Worm (Caenorhabditis elegans) whole organism, midembryonic: ENCODE measurements around the gene tbck-1.

Experiments
- T22C8.4 ChIP-seq: fragments of 200-800 bp; sonication (Bioruptor generic); IDR thresholded peaks from 2 replicates; pipeline ENCODE4 v1.3.6; 2022; ENCODE audit warnings: missing genetic modification characterization, missing compliant biosample characterization
- cog-1 ChIP-seq: sonication (generic microtip); optimal IDR thresholded peaks from 2 replicates; lab custom pipeline; 2016; ENCODE audit warnings: missing genetic modification characterization, missing compliant biosample characterization
- flt-1 ChIP-seq: fragments of 200-800 bp; sonication (Bioruptor generic); IDR thresholded peaks from 2 replicates; pipeline ENCODE4 v1.3.6; 2022; ENCODE audit warnings: missing genetic modification characterization, missing compliant biosample characterization
- klf-2 ChIP-seq: fragments of 200-800 bp; sonication (Bioruptor generic); conservative IDR thresholded peaks from 2 replicates; pipeline ENCODE4 v1.3.6; 2022; ENCODE audit warnings: missing genetic modification reagents, missing genetic modification characterization, missing compliant biosample characterization
- med-1 ChIP-seq: sonication (generic microtip); optimal IDR thresholded peaks from 2 replicates; lab custom pipeline; 2017; ENCODE audit warnings: missing genetic modification characterization, mild to moderate bottlenecking, missing compliant biosample characterization, antibody characterized with exemption, missing genetic modification reagents; ENCODE audit not compliant: insufficient read depth
- ref-1 ChIP-seq: fragments of 200-800 bp; sonication (Bioruptor generic); conservative IDR thresholded peaks from 2 replicates; pipeline ENCODE4 v1.3.6; 2022; ENCODE audit warnings: missing genetic modification reagents, missing genetic modification characterization, missing compliant biosample characterization
- tab-1 ChIP-seq: fragments of 200-800 bp; sonication (Bioruptor generic); IDR thresholded peaks from 2 replicates; pipeline ENCODE4 v1.3.6; 2022; ENCODE audit warnings: missing genetic modification characterization, missing compliant biosample characterization
- ztf-23 ChIP-seq: fragments of 200-800 bp; sonication (Bioruptor generic); IDR thresholded peaks from 2 replicates; pipeline ENCODE4 v1.3.6; 2022; ENCODE audit warnings: missing genetic modification reagents, missing genetic modification characterization, missing compliant biosample characterization
- ztf-29 ChIP-seq: fragments of 200-800 bp; sonication (Bioruptor generic); IDR thresholded peaks from 2 replicates; pipeline ENCODE4 v1.3.6; 2022; ENCODE audit warnings: missing genetic modification reagents, missing genetic modification characterization, missing compliant biosample characterization

tbck-1 gene

ce11 chrII:4797071-4797470, 31.3 kb upstream of the tbck-1 start, which contains the start of gene C33F10.14:
Gene C33F10.14 (plus strand): TSS chrII:4797371.
- TF ChIP-seq ztf-23 (no peak), ztf-29 (GFP tag; lab: Robert Waterston, UW) (no peak), flt-1 (GFP tag; lab: Robert Waterston, UW) (no peak), med-1 (GFP tag; lab: Kevin White, UChicago) (no peak), cog-1 (tag; lab: Kevin White, UChicago) (no peak), T22C8.4 (GFP tag; lab: Robert Waterston, UW) (no peak), tab-1 (GFP tag; lab: Robert Waterston, UW) (no peak), ref-1 (GFP tag; lab: Robert Waterston, UW) (no peak), klf-2 (GFP tag; lab: Robert Waterston, UW) (no peak)

DNA sequence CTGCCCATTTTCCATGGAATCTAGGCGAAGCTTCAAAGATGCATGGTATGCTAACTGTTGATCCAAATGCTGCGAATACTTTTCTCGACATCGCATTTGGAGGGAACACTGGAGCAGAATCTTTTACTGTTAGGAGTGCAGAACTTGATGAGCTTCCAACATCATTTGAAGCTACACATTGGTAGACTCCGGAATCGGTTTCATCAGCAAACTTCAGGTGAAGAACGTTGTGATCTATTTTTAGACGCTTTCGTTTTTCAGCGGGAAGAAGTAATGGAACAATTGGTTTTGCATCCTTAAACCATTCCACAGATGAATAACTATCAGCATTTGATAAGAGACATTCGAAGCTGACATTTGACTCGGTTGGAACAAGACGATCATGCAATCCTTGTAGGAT, 27.8 kb upstream of the tbck-1 start:
- no peak for TF ChIP-seq ztf-23
- TF ChIP-seq cog-1 (tag; lab: Kevin White, UChicago): no peak
- no peak for TF ChIP-seq tab-1 (GFP tag; lab: Robert Waterston, UW)
- no peak for TF ChIP-seq flt-1 (GFP tag; lab: Robert Waterston, UW)
- TF ChIP-seq med-1 (GFP tag; lab: Kevin White, UChicago): no peak
- TF ChIP-seq T22C8.4 (GFP tag; lab: Robert Waterston, UW): no peak
- no peak for TF ChIP-seq klf-2 (GFP tag; lab: Robert Waterston, UW)
- TF ChIP-seq ref-1 (GFP tag; lab: Robert Waterston, UW): no peak
- no peak for TF ChIP-seq ztf-29 (GFP tag; lab: Robert Waterston, UW)

- no peak for TF ChIP-seq ztf-29 (GFP tag; lab: Robert Waterston, UW)
- TF ChIP-seq med-1 (GFP tag; lab: Kevin White, UChicago): no peak
- no peak for TF ChIP-seq klf-2 (GFP tag; lab: Robert Waterston, UW)
- TF ChIP-seq cog-1 (tag; lab: Kevin White, UChicago): no peak
- no peak for TF ChIP-seq tab-1 (GFP tag; lab: Robert Waterston, UW)
- TF ChIP-seq T22C8.4 (GFP tag; lab: Robert Waterston, UW): no peak
- TF ChIP-seq ztf-23: no peak
- no peak for TF ChIP-seq ref-1 (GFP tag; lab: Robert Waterston, UW)
- TF ChIP-seq flt-1 (GFP tag; lab: Robert Waterston, UW): no peak
Observed at ce11 chrII:4802917-4803316, 25.4 kb upstream of the tbck-1 start.

- TF ChIP-seq med-1 (GFP tag; lab: Kevin White, UChicago): no peak
- no peak for TF ChIP-seq ref-1 (GFP tag; lab: Robert Waterston, UW)
- no peak for TF ChIP-seq tab-1 (GFP tag; lab: Robert Waterston, UW)
- TF ChIP-seq cog-1 (tag; lab: Kevin White, UChicago): no peak
- no peak for TF ChIP-seq ztf-23
- TF ChIP-seq ztf-29 (GFP tag; lab: Robert Waterston, UW): no peak
- TF ChIP-seq klf-2 (GFP tag; lab: Robert Waterston, UW): no peak
- no peak for TF ChIP-seq flt-1 (GFP tag; lab: Robert Waterston, UW)
- no peak for TF ChIP-seq T22C8.4 (GFP tag; lab: Robert Waterston, UW)
Observed at ce11 chrII:4805799-4806198, 22.6 kb upstream of the tbck-1 start.

ce11 chrII:4806261-4806660, 22.1 kb upstream of the tbck-1 start:
- no peak for TF ChIP-seq ztf-23
- no peak for TF ChIP-seq tab-1 (GFP tag; lab: Robert Waterston, UW)
- TF ChIP-seq T22C8.4 (GFP tag; lab: Robert Waterston, UW): no peak
- TF ChIP-seq cog-1 (tag; lab: Kevin White, UChicago): no peak
- no peak for TF ChIP-seq med-1 (GFP tag; lab: Kevin White, UChicago)
- no peak for TF ChIP-seq ztf-29 (GFP tag; lab: Robert Waterston, UW)
- no peak for TF ChIP-seq ref-1 (GFP tag; lab: Robert Waterston, UW)
- no peak for TF ChIP-seq flt-1 (GFP tag; lab: Robert Waterston, UW)
- no peak for TF ChIP-seq klf-2 (GFP tag; lab: Robert Waterston, UW)

DNA sequence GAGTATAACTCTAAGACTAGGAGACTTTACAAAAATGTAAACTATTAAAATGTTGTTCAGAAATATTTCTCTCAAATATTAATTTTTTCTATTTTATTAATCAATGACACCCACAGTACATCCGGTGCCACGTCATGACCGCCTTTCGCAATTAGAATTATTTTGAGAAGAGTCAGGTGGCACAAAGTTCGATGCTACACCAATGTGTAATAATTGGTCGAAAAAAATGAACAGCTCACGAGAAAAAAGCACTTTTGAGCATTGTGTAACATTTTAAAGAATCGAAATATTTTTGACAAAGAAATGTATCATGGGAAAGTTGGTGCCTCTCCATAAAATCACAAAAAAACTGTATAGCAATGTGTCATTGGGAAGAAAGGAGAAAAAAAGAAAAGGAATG, 21.6 kb upstream of the tbck-1 start:
- no peak for TF ChIP-seq T22C8.4 (GFP tag; lab: Robert Waterston, UW)
- TF ChIP-seq ztf-23: no peak
- no peak for TF ChIP-seq med-1 (GFP tag; lab: Kevin White, UChicago)
- no peak for TF ChIP-seq tab-1 (GFP tag; lab: Robert Waterston, UW)
- no peak for TF ChIP-seq flt-1 (GFP tag; lab: Robert Waterston, UW)
- TF ChIP-seq ref-1 (GFP tag; lab: Robert Waterston, UW): no peak
- no peak for TF ChIP-seq ztf-29 (GFP tag; lab: Robert Waterston, UW)
- TF ChIP-seq cog-1 (tag; lab: Kevin White, UChicago): no peak
- TF ChIP-seq klf-2 (GFP tag; lab: Robert Waterston, UW): no peak

DNA sequence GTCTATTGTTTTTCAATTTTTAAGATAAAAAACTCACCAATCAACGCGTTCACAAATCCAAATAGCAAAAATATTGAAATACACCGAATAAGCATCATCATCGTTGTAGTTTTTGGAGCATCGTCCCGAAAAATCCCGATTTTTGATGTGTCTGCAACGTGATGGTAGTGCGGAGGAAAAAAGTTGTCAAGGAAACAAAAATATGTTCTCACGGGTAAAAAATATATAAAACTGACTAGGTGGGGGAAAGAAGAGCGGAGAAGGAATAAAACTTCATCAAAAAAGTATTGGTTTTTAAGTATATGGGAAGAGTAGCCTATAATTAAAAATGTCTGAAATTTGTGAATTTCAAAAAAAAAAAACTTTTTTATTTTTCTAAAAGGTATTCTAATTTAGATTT, 16.4 kb upstream of the tbck-1 start, which contains the start of gene rig-6:
Gene rig-6 (minus strand): TSS at position 101 of the 400 bp plus-strand sequence.
- TF ChIP-seq cog-1 (tag; lab: Kevin White, UChicago) (no peak), ztf-23 (no peak), klf-2 (GFP tag; lab: Robert Waterston, UW) (no peak), flt-1 (GFP tag; lab: Robert Waterston, UW) (no peak), ztf-29 (GFP tag; lab: Robert Waterston, UW) (no peak), tab-1 (GFP tag; lab: Robert Waterston, UW) (no peak), ref-1 (GFP tag; lab: Robert Waterston, UW) (no peak), T22C8.4 (GFP tag; lab: Robert Waterston, UW) (no peak), med-1 (GFP tag; lab: Kevin White, UChicago) (no peak)

DNA sequence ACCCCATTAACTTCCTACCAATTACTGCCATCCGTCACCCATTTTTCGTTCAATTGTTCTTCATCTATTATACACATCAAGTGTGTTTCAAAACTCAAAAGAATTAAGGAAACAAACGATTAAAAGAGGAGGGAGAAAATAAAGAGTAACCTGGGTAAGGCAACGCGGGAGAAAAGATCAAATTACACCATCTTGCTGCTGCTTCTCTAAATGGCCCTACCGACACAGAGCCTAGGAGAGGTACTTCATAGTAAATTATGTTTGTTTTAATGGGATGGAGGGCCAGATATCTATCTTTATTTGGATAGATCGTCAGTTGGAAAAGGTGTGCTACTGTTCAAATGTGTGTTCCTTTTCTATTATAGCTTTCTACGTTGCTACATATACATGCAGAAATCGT, 13.0 kb upstream of the tbck-1 start:
- no peak for TF ChIP-seq flt-1 (GFP tag; lab: Robert Waterston, UW)
- no peak for TF ChIP-seq med-1 (GFP tag; lab: Kevin White, UChicago)
- no peak for TF ChIP-seq tab-1 (GFP tag; lab: Robert Waterston, UW)
- no peak for TF ChIP-seq ztf-23
- no peak for TF ChIP-seq klf-2 (GFP tag; lab: Robert Waterston, UW)
- no peak for TF ChIP-seq T22C8.4 (GFP tag; lab: Robert Waterston, UW)

- no peak for TF ChIP-seq ztf-29 (GFP tag; lab: Robert Waterston, UW)
- TF ChIP-seq flt-1 (GFP tag; lab: Robert Waterston, UW): no peak
Observed at ce11 chrII:4818780-4819179, 9.6 kb upstream of the tbck-1 start.
